Fruit fly (Drosophila melanogaster): ENCODE measurements around the gene Cyp28d1.
A peak's percentile ranks its signal among the peaks of the same experiment; 100 is the strongest.

The Cyp28d1 gene

DNA sequence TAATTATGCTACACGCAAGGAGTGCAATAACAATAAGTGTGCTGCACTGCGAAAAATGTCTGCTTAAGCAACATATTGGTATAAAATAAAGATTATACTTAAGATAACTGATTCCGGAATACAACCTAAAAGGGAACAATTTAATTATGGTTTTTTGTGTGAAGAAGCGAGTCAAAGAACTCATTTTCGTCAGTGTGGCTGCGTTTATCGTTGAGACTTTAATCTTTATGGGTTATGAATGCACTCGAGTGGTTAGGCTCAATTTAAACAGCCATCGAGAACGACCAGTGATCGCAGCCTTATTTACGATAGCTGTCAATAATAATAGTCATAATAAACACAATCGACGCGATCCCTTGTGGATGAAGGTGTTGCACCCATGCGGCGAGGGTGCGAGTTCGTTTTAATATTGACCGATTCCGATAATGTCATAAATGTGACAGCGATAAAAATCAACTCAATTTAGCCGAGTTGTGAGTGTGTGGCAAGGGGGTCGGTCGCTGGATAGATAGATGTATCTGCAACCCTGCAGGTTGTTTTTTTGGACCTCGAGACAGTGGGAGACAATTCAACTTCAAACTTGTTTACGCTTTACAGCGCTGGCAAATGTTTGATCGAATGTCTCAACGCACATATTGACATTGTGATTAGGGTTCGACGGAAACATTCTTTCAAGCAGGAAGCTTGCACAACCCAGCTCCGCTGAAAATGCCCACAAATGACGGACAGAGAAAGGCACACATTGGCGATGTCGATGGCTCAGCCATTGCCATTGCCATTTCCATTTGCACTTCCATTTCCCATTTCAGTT lies 46.0 kb downstream of the Cyp28d1 start (continued):
- no peak for TF ChIP-seq CG12299 (tag; optimal IDR thresholded peaks at IDR 0.05)
- no peak for TF ChIP-seq Mrtf (GFP tag; IDR thresholded peaks at IDR 0.05)
- no peak for TF ChIP-seq Dref (GFP tag; IDR thresholded peaks at IDR 0.05)
- TF ChIP-seq CG13123 (GFP tag; optimal IDR thresholded peaks at IDR 0.05) = peak; percentile 6
- peak; percentile 25 for TF ChIP-seq BtbVII (GFP tag; optimal IDR thresholded peaks at IDR 0.05)
- peak; percentile 21 for TF ChIP-seq pnt (GFP tag; optimal IDR thresholded peaks at IDR 0.05)
- TF ChIP-seq slbo (GFP tag; IDR thresholded peaks at IDR 0.05) = no peak; the same call in 1 of the 2 replicates
- TF ChIP-seq nerfin-1 (tag; optimal IDR thresholded peaks at IDR 0.05) = peak; percentile 40
- TF ChIP-seq CG12391 (tag; optimal IDR thresholded peaks at IDR 0.05) = peak; percentile 39
- TF ChIP-seq Pdp1 (GFP tag; optimal IDR thresholded peaks at IDR 0.05) = peak; percentile 18 to 55
- TF ChIP-seq Xbp1 (GFP tag; optimal IDR thresholded peaks at IDR 0.05) = peak; percentile 32
- TF ChIP-seq CG9437 (GFP tag; optimal IDR thresholded peaks at IDR 0.05) = peak; percentile 23
- peak; percentile 7; the same call in 1 of the 3 replicates for TF ChIP-seq vnd (GFP tag; IDR thresholded peaks at IDR 0.05; ENCODE audit: partially characterized antibody)
- TF ChIP-seq HLH3B (GFP tag; IDR thresholded peaks at IDR 0.05) = peak; percentile 44; the same call in 1 of the 2 replicates
- no peak for TF ChIP-seq hkb (optimal IDR thresholded peaks at IDR 0.05)
- peak; percentile 62 for TF ChIP-seq hkb (GFP tag; IDR thresholded peaks at IDR 0.05)
- no peak for TF ChIP-seq jumu (GFP tag; optimal IDR thresholded peaks at IDR 0.05)
- TF ChIP-seq kah (GFP tag; optimal IDR thresholded peaks at IDR 0.05) = no peak
- peak; percentile 43 for TF ChIP-seq Asciz (GFP tag; optimal IDR thresholded peaks at IDR 0.05)
- TF ChIP-seq slou (GFP tag; optimal IDR thresholded peaks at IDR 0.05) = no peak
- TF ChIP-seq cad (GFP tag; optimal IDR thresholded peaks at IDR 0.05) = peak; percentile 53
- TF ChIP-seq Hr3 (GFP tag; optimal IDR thresholded peaks at IDR 0.05) = no peak
- peak; percentile 34; the same call in 1 of the 2 replicates for TF ChIP-seq sob (GFP tag; IDR thresholded peaks at IDR 0.05)
- TF ChIP-seq Ets97D (GFP tag; optimal IDR thresholded peaks at IDR 0.05) = no peak
- TF ChIP-seq CG17328 (GFP tag; IDR thresholded peaks at IDR 0.05) = peak; percentile 65
- TF ChIP-seq Elba2 (GFP tag; optimal IDR thresholded peaks at IDR 0.05) = no peak
- TF ChIP-seq Opbp (GFP tag; IDR thresholded peaks at IDR 0.05; ENCODE audit: partially characterized antibody) = no peak
- no peak for TF ChIP-seq repo (GFP tag; optimal IDR thresholded peaks at IDR 0.05)
- peak; percentile 19; the same call in 1 of the 2 replicates for TF ChIP-seq lmd (GFP tag; IDR thresholded peaks at IDR 0.05)
- TF ChIP-seq Stat92E (GFP tag; optimal IDR thresholded peaks at IDR 0.05) = no peak
- TF ChIP-seq Dll (GFP tag; IDR thresholded peaks at IDR 0.05; ENCODE audit: partially characterized antibody) = no peak
- peak; percentile 37; the same call in 2 of the 3 replicates for TF ChIP-seq B-H1 (GFP tag; IDR thresholded peaks at IDR 0.05)
- TF ChIP-seq tup (GFP tag; optimal IDR thresholded peaks at IDR 0.05) = peak; percentile 23
- no peak for TF ChIP-seq CG13296 (GFP tag; optimal IDR thresholded peaks at IDR 0.05)
- TF ChIP-seq rib (GFP tag; IDR thresholded peaks at IDR 0.05) = no peak
- TF ChIP-seq CG32767 (GFP tag; IDR thresholded peaks at IDR 0.05) = peak; percentile 22; the same call in 1 of the 2 replicates
- TF ChIP-seq jigr1 (GFP tag; IDR thresholded peaks at IDR 0.05) = no peak
- TF ChIP-seq sim (GFP tag; IDR thresholded peaks at IDR 0.05) = no peak
- no peak for TF ChIP-seq CG16815 (GFP tag; optimal IDR thresholded peaks at IDR 0.05)
- peak; percentile 43 for TF ChIP-seq CG2116 (GFP tag; optimal IDR thresholded peaks at IDR 0.05)
- TF ChIP-seq CG8924 (tag; optimal IDR thresholded peaks at IDR 0.05) = peak; percentile 41
- no peak; the same call in 2 of the 3 replicates for TF ChIP-seq croc (GFP tag; conservative IDR thresholded peaks at IDR 0.05)
- TF ChIP-seq Nf-YA (GFP tag; IDR thresholded peaks at IDR 0.05) = 0 out of 2 replicates have a peak, but pooled peaks have one; percentile 18
- peak; percentile 69; the same call in 2 of the 3 replicates for TF ChIP-seq so (GFP tag; IDR thresholded peaks at IDR 0.05)
- TF ChIP-seq Atf3 (GFP tag; optimal IDR thresholded peaks at IDR 0.05) = no peak
- peak; percentile 8 for TF ChIP-seq cato (GFP tag; optimal IDR thresholded peaks at IDR 0.05; ENCODE audit: borderline replicate concordance)
- peak; percentile 68 for TF ChIP-seq MTF-1 (GFP tag; optimal IDR thresholded peaks at IDR 0.05; ENCODE audit: borderline replicate concordance)
- TF ChIP-seq CG15011 (GFP tag; optimal IDR thresholded peaks at IDR 0.05) = peak; percentile 19
- TF ChIP-seq CG12104 (GFP tag; optimal IDR thresholded peaks at IDR 0.05) = no peak

Measured in whole organism, embryonic.